Fruit fly (Drosophila melanogaster) S2 (cell line): ENCODE data around the gene CG31106.

Source experiments
- CG8478 ChIP-seq: fragments of >200 bp; optimal IDR thresholded peaks from 2 replicates; lab custom pipeline; 2018
- CTCF ChIP-seq, 2 experiments: fragments of >200 bp; optimal IDR thresholded peaks; 2 replicates each; lab custom pipeline; 2018

DNA sequence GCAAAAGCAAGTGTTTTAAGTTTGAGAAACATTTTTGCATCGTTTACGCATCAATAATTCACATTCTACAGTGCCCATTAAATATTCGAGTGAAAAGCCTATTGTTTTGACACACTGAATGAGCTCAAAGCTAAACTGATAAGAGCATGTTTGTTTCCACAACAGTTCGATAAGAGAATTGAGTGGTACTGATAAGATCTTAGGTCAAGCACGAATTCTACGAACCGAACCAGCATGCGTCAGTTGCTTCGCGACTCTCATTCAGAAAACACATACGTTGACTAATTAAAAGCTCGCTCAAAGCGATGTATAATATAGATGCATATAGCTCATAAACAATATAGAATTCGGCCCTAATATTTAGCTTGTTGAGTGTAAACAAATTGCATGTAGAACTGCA is 6.9 kb upstream of the CG31106 start:
- TF ChIP-seq CG8478 (lab: Kevin White, UChicago) (no peak), CTCF (optimal IDR thresholded peaks at IDR 0.05; lab: Kevin White, UChicago) (no peak)
